Worm (Caenorhabditis elegans): Measurements from ENCODE around the gene try-4.

DNA sequence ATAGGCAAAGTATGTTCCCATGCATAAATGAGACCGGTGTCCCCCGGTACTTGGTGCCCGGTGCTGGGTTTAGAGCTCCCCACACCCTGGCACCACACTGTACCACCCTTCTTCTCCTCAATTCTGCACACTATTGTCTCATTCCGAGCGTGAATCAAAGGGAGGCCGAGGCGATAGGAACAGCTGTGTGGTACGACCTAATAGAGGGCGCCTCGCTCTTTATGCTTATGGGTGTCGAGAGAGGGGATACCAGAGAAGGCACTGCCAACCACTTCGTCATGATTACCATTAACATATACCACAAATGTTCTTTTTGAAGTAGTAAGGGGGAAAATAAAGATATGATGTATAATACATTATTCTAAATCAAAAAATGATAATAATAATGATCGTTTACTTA, 9.7 kb upstream of the try-4 start:
- no peak for TF ChIP-seq nhr-11 (tag; optimal IDR thresholded peaks at IDR 0.05)
- TF ChIP-seq unc-62 (GFP tag; optimal IDR thresholded peaks at IDR 0.05), result no peak
- TF ChIP-seq ztf-4 (tag; optimal IDR thresholded peaks at IDR 0.05), result no peak
- TF ChIP-seq ZK546.5 (tag; optimal IDR thresholded peaks at IDR 0.05), result no peak
- no peak for TF ChIP-seq elt-3 (tag; optimal IDR thresholded peaks at IDR 0.05)
- no peak for TF ChIP-seq ceh-82 (tag; optimal IDR thresholded peaks at IDR 0.05)
- no peak for TF ChIP-seq R02D3.7 (tag; optimal IDR thresholded peaks at IDR 0.05)
- no peak for TF ChIP-seq lin-13 (GFP tag; optimal IDR thresholded peaks at IDR 0.05)
- TF ChIP-seq dmd-4 (tag; optimal IDR thresholded peaks at IDR 0.05), result no peak
- TF ChIP-seq aly-2 (tag; optimal IDR thresholded peaks at IDR 0.05), result no peak
- no peak for TF ChIP-seq lsy-2 (tag; optimal IDR thresholded peaks at IDR 0.05)
- no peak for TF ChIP-seq snpc-4 (tag; optimal IDR thresholded peaks at IDR 0.05)
- TF ChIP-seq gmeb-1 (tag; optimal IDR thresholded peaks at IDR 0.05), result no peak
